Worm (Caenorhabditis elegans) whole organism, L2 larva: ENCODE data around the gene srm-5.
A peak's percentile ranks its signal among the peaks of the same experiment; 100 is the strongest.

Experiments used
- C34F6.9 ChIP-seq: fragments of 150-350 bp; optimal IDR thresholded peaks from 2 replicates; lab custom pipeline; 2014; ENCODE audit warnings: missing biosample characterization, missing genetic modification characterization
- F13H6.1 ChIP-seq: sonication (generic microtip); optimal IDR thresholded peaks from 2 replicates; lab custom pipeline; 2016; ENCODE audit warnings: missing genetic modification characterization, missing compliant biosample characterization
- R02D3.7 ChIP-seq: fragments of 150-350 bp; optimal IDR thresholded peaks from 2 replicates; lab custom pipeline; 2014; ENCODE audit warnings: missing biosample characterization, missing genetic modification characterization
- Y55F3AM.14 ChIP-seq: fragments of 200-800 bp; sonication (Bioruptor generic); optimal IDR thresholded peaks from 2 replicates; lab custom pipeline; 2018; ENCODE audit warnings: mild to moderate bottlenecking, missing genetic modification characterization, missing compliant biosample characterization
- alr-1 ChIP-seq: fragments of 150-350 bp; optimal IDR thresholded peaks from 2 replicates; lab custom pipeline; 2014; ENCODE audit warnings: missing biosample characterization, missing genetic modification characterization
- ama-1 ChIP-seq: fragments of 150-350 bp; optimal IDR thresholded peaks from 2 replicates; lab custom pipeline; 2018; ENCODE audit warnings: inconsistent platforms
- ceh-16 ChIP-seq: fragments of 150-350 bp; optimal IDR thresholded peaks from 2 replicates; lab custom pipeline; 2014; ENCODE audit warnings: missing biosample characterization, missing genetic modification characterization
- ceh-82 ChIP-seq: fragments of 150-350 bp; optimal IDR thresholded peaks from 2 replicates; lab custom pipeline; 2014; ENCODE audit warnings: missing biosample characterization, missing genetic modification characterization
- crh-2 ChIP-seq: sonication (generic microtip); optimal IDR thresholded peaks from 2 replicates; lab custom pipeline; 2017; ENCODE audit warnings: missing biosample characterization, missing genetic modification characterization
- dmd-4 ChIP-seq: sonication (generic microtip); optimal IDR thresholded peaks from 2 replicates; lab custom pipeline; 2017; ENCODE audit warnings: missing biosample characterization, missing genetic modification characterization
- egl-27 ChIP-seq: sonication (generic microtip); optimal IDR thresholded peaks from 3 replicates; lab custom pipeline; 2017; ENCODE audit warnings: missing biosample characterization, missing genetic modification reagents, missing genetic modification characterization
- elt-1 ChIP-seq: fragments of 150-350 bp; optimal IDR thresholded peaks from 2 replicates; lab custom pipeline; 2014; ENCODE audit warnings: missing biosample characterization, missing genetic modification characterization
- elt-3 ChIP-seq: sonication (generic microtip); optimal IDR thresholded peaks from 2 replicates; lab custom pipeline; 2017; ENCODE audit warnings: missing biosample characterization, missing genetic modification characterization
- fos-1 ChIP-seq: fragments of 150-350 bp; optimal IDR thresholded peaks from 2 replicates; lab custom pipeline; 2014; ENCODE audit warnings: missing biosample characterization, missing genetic modification characterization
- gmeb-1 ChIP-seq: fragments of 150-350 bp; optimal IDR thresholded peaks from 2 replicates; lab custom pipeline; 2014; ENCODE audit warnings: missing biosample characterization, missing genetic modification characterization
- lin-11 ChIP-seq: fragments of 150-350 bp; sonication (generic microtip); optimal IDR thresholded peaks from 2 replicates; lab custom pipeline; 2014; ENCODE audit warnings: missing biosample characterization, missing genetic modification characterization, inconsistent platforms, mixed read lengths
- lin-13 ChIP-seq: fragments of 150-350 bp; optimal IDR thresholded peaks from 2 replicates; lab custom pipeline; 2014; ENCODE audit warnings: missing biosample characterization, missing genetic modification reagents, missing genetic modification characterization
- lin-39 ChIP-seq: fragments of 150-350 bp; optimal IDR thresholded peaks from 2 replicates; lab custom pipeline; 2014; ENCODE audit warnings: missing biosample characterization, missing genetic modification reagents, missing genetic modification characterization
- lsy-2 ChIP-seq, 2 experiments: fragments of 150-350 bp in 1 of 2; sonication (generic microtip) in 1 of 2; optimal IDR thresholded peaks; 2 replicates each; lab custom pipeline; 2014 to 2017; ENCODE audit warnings: missing biosample characterization in 2 of 2, missing genetic modification characterization in 2 of 2
- mab-5 ChIP-seq: fragments of 150-350 bp; optimal IDR thresholded peaks from 2 replicates; lab custom pipeline; 2014; ENCODE audit warnings: missing biosample characterization, missing genetic modification characterization
- nhr-10 ChIP-seq: sonication (generic microtip); optimal IDR thresholded peaks from 2 replicates; lab custom pipeline; 2017; ENCODE audit warnings: missing biosample characterization, missing genetic modification characterization
- nhr-129 ChIP-seq: fragments of 150-350 bp; optimal IDR thresholded peaks from 2 replicates; lab custom pipeline; 2014; ENCODE audit warnings: missing biosample characterization, missing genetic modification characterization
- nhr-23 ChIP-seq: fragments of 150-350 bp; optimal IDR thresholded peaks from 2 replicates; lab custom pipeline; 2014; ENCODE audit warnings: missing biosample characterization, missing genetic modification reagents, missing genetic modification characterization
- nhr-25 ChIP-seq: fragments of 150-350 bp; sonication (generic microtip); optimal IDR thresholded peaks from 3 replicates; lab custom pipeline; 2014; ENCODE audit warnings: missing biosample characterization, missing genetic modification characterization
- nhr-77 ChIP-seq: fragments of 150-350 bp; optimal IDR thresholded peaks from 2 replicates; lab custom pipeline; 2014; ENCODE audit warnings: missing biosample characterization, missing genetic modification characterization
- peb-1 ChIP-seq: fragments of 150-350 bp; optimal IDR thresholded peaks from 2 replicates; lab custom pipeline; 2014; ENCODE audit warnings: missing biosample characterization, missing genetic modification characterization
- sem-4 ChIP-seq: fragments of 150-350 bp; optimal IDR thresholded peaks from 2 replicates; lab custom pipeline; 2014; ENCODE audit warnings: missing biosample characterization, missing genetic modification reagents, missing genetic modification characterization
- skn-1 ChIP-seq: sonication (generic microtip); optimal IDR thresholded peaks from 2 replicates; lab custom pipeline; 2017; ENCODE audit warnings: missing biosample characterization, missing genetic modification characterization
- sma-3 ChIP-seq: sonication (generic microtip); optimal IDR thresholded peaks from 2 replicates; lab custom pipeline; 2016; ENCODE audit warnings: missing genetic modification reagents, missing genetic modification characterization, missing compliant biosample characterization
- sma-9 ChIP-seq, 2 experiments: fragments of 150-350 bp in 1 of 2; sonication (generic microtip) in 1 of 2; optimal IDR thresholded peaks; 2 replicates each; lab custom pipeline; 2014 to 2016; ENCODE audit warnings: missing genetic modification characterization in 2 of 2, mild to moderate bottlenecking in 1 of 2, missing biosample characterization in 1 of 2, missing compliant biosample characterization in 1 of 2, missing genetic modification reagents in 1 of 2, moderate library complexity in 1 of 2
- snpc-4 ChIP-seq: fragments of 150-350 bp; optimal IDR thresholded peaks from 2 replicates; lab custom pipeline; 2014; ENCODE audit warnings: missing biosample characterization, missing genetic modification characterization
- unc-55 ChIP-seq: fragments of 150-350 bp; sonication (generic microtip); optimal IDR thresholded peaks from 3 replicates; lab custom pipeline; 2014; ENCODE audit warnings: missing biosample characterization, missing genetic modification reagents, missing genetic modification characterization
- ztf-1 ChIP-seq: fragments of 200-800 bp; sonication (Bioruptor generic); conservative IDR thresholded peaks from 2 replicates; pipeline ENCODE4 v1.3.6; 2022; ENCODE audit warnings: missing genetic modification characterization, missing compliant biosample characterization
- ztf-11 ChIP-seq: sonication (generic microtip); optimal IDR thresholded peaks from 2 replicates; lab custom pipeline; 2017; ENCODE audit warnings: missing biosample characterization, missing genetic modification characterization
- ztf-4 ChIP-seq: fragments of 150-350 bp; optimal IDR thresholded peaks from 2 replicates; lab custom pipeline; 2014; ENCODE audit warnings: missing biosample characterization, missing genetic modification characterization

srm-5 gene

DNA sequence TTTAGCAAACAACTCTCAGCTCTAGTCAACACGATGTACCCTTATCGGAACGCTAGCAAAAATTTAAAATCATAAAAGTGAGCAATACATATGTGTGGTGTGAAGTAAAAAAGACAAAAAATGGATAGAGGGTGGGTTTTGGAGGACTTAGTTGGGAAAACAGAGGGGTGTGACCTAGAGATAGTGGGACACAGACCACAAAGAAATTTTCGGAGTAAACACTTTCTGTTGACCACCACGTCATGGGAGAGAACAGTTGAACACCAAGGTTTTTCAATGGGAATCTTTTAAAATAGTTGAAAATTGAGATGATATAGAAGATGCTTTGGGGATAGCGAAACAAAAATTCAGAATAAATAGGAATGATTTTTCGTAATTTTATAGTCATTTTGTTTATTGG lies 17.8 kb upstream of the srm-5 start:
- TF ChIP-seq C34F6.9 (peak; percentile 7), unc-55 (GFP tag; lab: Kevin White, UChicago) (peak; percentile 19), nhr-129 (tag; lab: Kevin White, UChicago) (peak; percentile 40), egl-27 (tag; lab: Kevin White, UChicago) (no peak)

DNA sequence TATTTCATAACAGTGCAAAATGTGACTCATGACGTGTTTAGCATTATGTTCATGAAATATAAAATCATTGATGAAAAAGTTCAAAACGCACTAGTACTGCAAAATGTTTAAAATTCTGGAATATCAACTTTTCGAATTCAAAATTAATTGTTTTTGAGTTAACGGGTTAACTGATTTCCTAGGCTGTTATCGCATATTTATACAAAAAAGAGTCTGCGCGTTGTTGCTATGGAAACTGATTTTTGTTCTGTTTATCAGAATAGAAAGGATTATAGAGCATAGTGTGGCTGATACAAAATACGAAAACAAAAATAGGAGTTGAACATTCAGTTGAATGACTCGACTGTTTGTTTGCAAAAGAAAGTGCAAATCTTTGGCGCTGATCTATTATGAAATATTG lies 17.4 kb upstream of the srm-5 start:
- TF ChIP-seq elt-3, result no peak
- no peak for TF ChIP-seq nhr-129 (tag; lab: Kevin White, UChicago)
- no peak for TF ChIP-seq egl-27 (tag; lab: Kevin White, UChicago)
- TF ChIP-seq sem-4 (tag; lab: Kevin White, UChicago), result no peak

DNA sequence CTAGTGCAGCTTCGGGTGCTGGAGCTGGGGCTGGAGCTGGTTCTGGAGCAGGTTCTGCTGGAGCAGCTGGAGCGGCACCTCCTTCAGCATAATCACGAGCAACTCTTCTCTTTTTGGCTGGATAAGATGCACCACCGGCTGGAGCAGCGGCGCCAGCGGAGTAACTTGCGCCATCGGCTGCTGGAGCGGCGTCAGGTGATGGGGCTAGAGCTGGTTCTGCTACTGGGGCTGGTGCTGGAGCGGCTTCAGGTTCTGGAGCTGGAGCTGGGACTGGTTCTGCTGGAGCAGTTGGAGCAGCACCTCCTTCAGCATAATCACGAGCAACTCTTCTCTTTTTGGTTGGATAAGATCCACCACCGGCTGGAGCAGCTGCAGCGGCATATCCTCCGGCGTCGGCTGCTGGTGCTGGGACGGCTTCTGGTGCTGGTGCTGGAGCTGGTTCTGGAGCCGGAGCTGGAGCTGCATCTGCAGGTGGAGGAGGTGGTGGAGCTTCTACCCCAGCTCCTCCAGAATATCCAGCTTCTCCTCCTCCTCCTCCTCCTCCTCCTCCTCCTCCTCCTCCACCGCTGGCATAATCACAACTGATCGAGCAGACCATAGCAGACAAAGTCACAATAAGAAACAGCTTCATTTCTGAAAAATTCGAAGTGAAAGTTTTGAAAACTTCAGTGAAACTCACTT lies 15.8 kb upstream of the srm-5 start, which contains the start of gene F47B8.13:
F47B8.13 (minus strand) TSS at position 631 of the 681 bp plus-strand sequence.
- no peak for TF ChIP-seq dmd-4 (tag; lab: Kevin White, UChicago)
- TF ChIP-seq ztf-1, result no peak
- TF ChIP-seq sma-3 (GFP tag; lab: Kevin White, UChicago), result no peak
- no peak for TF ChIP-seq elt-1
- no peak for TF ChIP-seq nhr-77 (tag; lab: Kevin White, UChicago)
- no peak for TF ChIP-seq alr-1
- no peak for TF ChIP-seq lin-11 (tag; lab: Kevin White, UChicago)
- no peak for TF ChIP-seq lsy-2 (tag; optimal IDR thresholded peaks at IDR 0.05; lab: Kevin White, UChicago)
- no peak for TF ChIP-seq ztf-4 (tag; lab: Kevin White, UChicago)
- TF ChIP-seq nhr-10 (tag; lab: Kevin White, UChicago), result no peak
- no peak for TF ChIP-seq Y55F3AM.14
- TF ChIP-seq F13H6.1 (tag; lab: Kevin White, UChicago), result no peak
- TF ChIP-seq elt-3, result no peak
- no peak for TF ChIP-seq mab-5 (tag; lab: Kevin White, UChicago)
- TF ChIP-seq R02D3.7, result no peak
- no peak for TF ChIP-seq lin-13 (GFP tag; lab: Kevin White, UChicago)
- no peak for TF ChIP-seq skn-1
- no peak for TF ChIP-seq nhr-23 (tag; lab: Kevin White, UChicago)
- TF ChIP-seq, all 48 proteins: peak for 0

DNA sequence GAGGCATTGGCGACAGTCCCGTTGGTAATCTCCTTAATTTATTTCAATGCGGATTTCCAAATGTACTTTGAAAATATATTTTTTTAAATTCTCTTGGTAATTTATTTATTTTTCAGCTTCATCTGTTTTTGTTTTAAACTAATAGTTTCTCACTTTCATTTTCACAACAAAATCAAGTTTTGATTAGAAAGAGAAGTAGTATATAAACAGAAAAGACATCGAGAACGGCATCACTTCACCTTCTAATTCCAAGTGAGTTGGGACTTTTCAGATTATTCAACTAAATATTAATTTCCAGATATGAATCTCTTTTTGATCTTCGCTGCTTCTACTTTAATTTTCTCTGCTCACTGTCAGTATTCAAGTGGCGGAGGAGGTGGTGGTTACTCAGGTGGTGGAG lies 14.8 kb upstream of the srm-5 start, which contains the start of gene F47B8.14:
F47B8.14 (plus strand) TSS at position 301 of the 400 bp plus-strand sequence.
- TF ChIP-seq lin-39 (tag; lab: Kevin White, UChicago), result no peak
- no peak for TF ChIP-seq peb-1 (tag; lab: Kevin White, UChicago)
- no peak for TF ChIP-seq snpc-4
- no peak for TF ChIP-seq elt-3
- no peak for TF ChIP-seq F13H6.1 (tag; lab: Kevin White, UChicago)
- TF ChIP-seq ztf-11 (tag; lab: Kevin White, UChicago), result no peak
- no peak for TF ChIP-seq sma-3 (GFP tag; lab: Kevin White, UChicago)
- TF ChIP-seq nhr-77 (tag; lab: Kevin White, UChicago), result no peak
- no peak for TF ChIP-seq dmd-4 (tag; lab: Kevin White, UChicago)
- TF ChIP-seq, all 48 proteins: peak for 0

DNA sequence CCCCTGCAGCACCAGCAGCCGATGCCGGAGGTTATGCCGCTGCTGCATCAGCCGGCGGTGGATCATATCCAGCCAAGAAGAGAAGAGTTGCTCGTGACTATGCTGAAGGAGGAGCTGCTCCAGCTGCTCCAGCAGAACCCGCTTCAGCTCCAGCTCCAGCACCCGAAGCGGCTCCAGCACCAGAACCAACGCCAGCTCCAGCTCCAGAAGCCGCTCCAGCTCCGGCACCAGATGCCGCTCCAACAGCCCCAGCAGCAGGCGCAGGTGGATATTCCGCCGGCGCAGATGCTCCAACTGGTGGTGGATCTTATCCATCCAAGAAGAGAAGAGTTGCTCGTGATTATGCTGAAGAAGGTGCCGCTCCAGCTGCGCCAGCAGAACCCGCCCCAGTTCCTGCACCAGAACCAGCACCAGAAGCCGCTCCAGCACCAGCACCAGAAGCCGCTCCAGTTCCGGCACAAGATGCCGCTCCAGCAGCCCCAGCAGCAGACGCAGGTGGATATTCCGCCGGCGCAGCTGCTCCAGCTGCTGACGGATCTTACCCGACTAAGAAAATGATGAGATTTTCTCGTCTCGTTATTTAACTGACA lies 14.2 kb upstream of the srm-5 start:
- TF ChIP-seq Y55F3AM.14 (peak; percentile 11), nhr-77 (tag; lab: Kevin White, UChicago) (no peak), ztf-1 (no peak)

DNA sequence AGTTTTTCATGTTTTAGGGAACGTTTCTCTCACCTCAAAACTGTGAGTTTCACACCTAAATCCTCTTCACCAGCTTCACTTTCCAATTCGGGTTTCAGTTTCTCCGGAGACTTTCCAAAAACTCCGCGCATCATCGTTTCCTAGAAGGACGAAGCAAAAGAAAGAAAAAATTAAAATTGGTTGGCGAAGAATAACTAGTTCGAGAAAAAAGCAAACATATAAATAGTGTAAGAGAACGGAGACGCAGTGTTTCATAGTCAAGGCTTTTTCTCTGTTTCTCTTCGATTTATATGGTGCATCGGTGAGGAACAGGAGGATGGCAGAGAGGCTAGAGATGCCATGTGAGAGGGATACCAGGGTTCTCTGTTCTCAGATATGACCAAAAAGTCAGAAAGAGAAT lies 12.3 kb upstream of the srm-5 start, which contains the start of gene F47B8.3:
F47B8.3 (minus strand) TSS at position 261 of the 400 bp plus-strand sequence.
- no peak for TF ChIP-seq nhr-77 (tag; lab: Kevin White, UChicago)
- TF ChIP-seq unc-55 (GFP tag; lab: Kevin White, UChicago), result peak; percentile 62
- peak; percentile 1 for TF ChIP-seq nhr-25 (tag; lab: Kevin White, UChicago)
- peak; percentile 15 for TF ChIP-seq F13H6.1 (tag; lab: Kevin White, UChicago)
- no peak for TF ChIP-seq ceh-16 (tag; lab: Kevin White, UChicago)
- peak; percentile 27 for TF ChIP-seq sma-9 (GFP tag; optimal IDR thresholded peaks at IDR 0.05; lab: Kevin White, UChicago)
- TF ChIP-seq sma-9 (tag; optimal IDR thresholded peaks at IDR 0.05; lab: Kevin White, UChicago), result no peak
- TF ChIP-seq C34F6.9, result peak; percentile 83
- TF ChIP-seq ztf-1, result no peak
- no peak for TF ChIP-seq ceh-82 (tag; lab: Kevin White, UChicago)
- peak; percentile 23 for TF ChIP-seq gmeb-1
- peak; percentile 65 for TF ChIP-seq nhr-129 (tag; lab: Kevin White, UChicago)
- peak; percentile 46 for TF ChIP-seq snpc-4
- peak in 1 of 2 experiments; percentile 62 for TF ChIP-seq lsy-2 (tag; optimal IDR thresholded peaks at IDR 0.05; lab: Kevin White, UChicago)
- peak; percentile 1 for TF ChIP-seq fos-1 (tag; lab: Kevin White, UChicago)
- TF ChIP-seq R02D3.7, result no peak
- no peak for TF ChIP-seq skn-1
- peak; percentile 25 for TF ChIP-seq lin-13 (GFP tag; lab: Kevin White, UChicago)
- peak; percentile 59 for TF ChIP-seq ama-1 (lab: Kevin White, UChicago)
- peak; percentile 56 for TF ChIP-seq crh-2 (tag; lab: Kevin White, UChicago)
- no peak for TF ChIP-seq lin-11 (tag; lab: Kevin White, UChicago)
- peak; percentile 25 for TF ChIP-seq sem-4 (tag; lab: Kevin White, UChicago)
- TF ChIP-seq, all 48 proteins: peak for 14
